ENCODE assay signal across 5 fruit fly cellular contexts in the genomic region with DNA sequence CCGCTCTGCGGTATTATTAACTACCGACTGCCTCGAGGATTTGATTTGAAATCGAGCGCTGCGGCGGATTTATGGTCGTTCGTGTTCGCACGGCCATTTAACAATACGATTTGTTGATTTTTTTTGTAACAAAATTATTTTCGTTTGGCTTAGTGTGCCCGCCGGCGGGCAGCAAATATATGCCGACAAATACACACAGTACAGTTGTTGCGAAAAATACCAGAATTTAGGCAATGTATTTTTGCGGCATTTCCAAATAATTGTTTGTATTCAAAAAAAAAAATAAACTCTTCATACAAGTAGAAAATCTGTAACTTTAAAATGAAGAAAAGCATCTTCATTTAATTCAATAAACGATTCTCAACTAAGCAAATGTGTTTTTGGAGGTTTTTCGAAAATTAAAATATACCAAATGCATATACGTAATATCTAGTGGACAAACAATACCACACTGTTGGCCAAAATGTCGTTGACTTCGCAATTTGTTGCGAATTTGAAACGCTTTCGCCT.
TF ChIP-seq lines count a peak whose summit lies in the region.

Usf (minus strand) TSS at position 184 of the 510 bp plus-strand sequence.
CG15912 (plus strand) TSS at position 460 of the 510 bp plus-strand sequence.

- peak; percentile 32 for TF ChIP-seq CTCF in whole organism, embryonic (GFP tag; optimal IDR thresholded peaks at IDR 0.05; lab: Kevin White, UChicago)

TF ChIP-seq in whole organism, adult, 20 proteins besides CTCF, POLR2A, EP300 and RAD21:
- TF ChIP-seq tj (GFP tag; optimal IDR thresholded peaks at IDR 0.05; lab: Kevin White, UChicago) (peak; percentile 26), ovo (GFP tag; optimal IDR thresholded peaks at IDR 0.05; lab: Kevin White, UChicago) (no peak), CG1620 (GFP tag; optimal IDR thresholded peaks at IDR 0.05; lab: Kevin White, UChicago) (no peak), Mnt (GFP tag; optimal IDR thresholded peaks at IDR 0.05; lab: Kevin White, UChicago) (no peak), CG14711 (tag; optimal IDR thresholded peaks at IDR 0.05; lab: Kevin White, UChicago) (no peak), Crg-1 (GFP tag; optimal IDR thresholded peaks at IDR 0.05; lab: Kevin White, UChicago) (no peak), kay (GFP tag; lab: Kevin White, UChicago; ENCODE audit: borderline replicate concordance) (no peak), CG12768 (GFP tag; optimal IDR thresholded peaks at IDR 0.05; lab: Kevin White, UChicago) (no peak), pad (GFP tag; optimal IDR thresholded peaks at IDR 0.05; lab: Kevin White, UChicago) (no peak), cic (GFP tag; optimal IDR thresholded peaks at IDR 0.05; lab: Kevin White, UChicago) (no peak), CG11617 (GFP tag; optimal IDR thresholded peaks at IDR 0.05; lab: Kevin White, UChicago) (no peak), Clk (GFP tag; optimal IDR thresholded peaks at IDR 0.05; lab: Kevin White, UChicago) (no peak), cnc (optimal IDR thresholded peaks at IDR 0.05; lab: Kevin White, UChicago) (no peak), CG33017 (tag; optimal IDR thresholded peaks at IDR 0.05; lab: Kevin White, UChicago) (no peak), toe (GFP tag; optimal IDR thresholded peaks at IDR 0.05; lab: Kevin White, UChicago) (no peak), bab1 (GFP tag; optimal IDR thresholded peaks at IDR 0.05; lab: Kevin White, UChicago) (peak; percentile 2), CG7045 (GFP tag; optimal IDR thresholded peaks at IDR 0.05; lab: Kevin White, UChicago) (no peak)

TF ChIP-seq in whole organism, embryonic, 481 proteins besides CTCF, POLR2A, EP300 and RAD21 (continues in another document):
- peak in 1 of 2 experiments; percentile 8 for TF ChIP-seq tll (GFP tag; optimal IDR thresholded peaks at IDR 0.05; lab: Kevin White, UChicago)
- TF ChIP-seq ranshi (GFP tag; IDR thresholded peaks at IDR 0.05; lab: Robert Waterston, UW): no peak
- TF ChIP-seq CG11695 (GFP tag; IDR thresholded peaks at IDR 0.05; lab: Robert Waterston, UW): no peak
- TF ChIP-seq trem (tag; optimal IDR thresholded peaks at IDR 0.05; lab: Kevin White, UChicago): peak; percentile 28
- peak; percentile 45 for TF ChIP-seq stwl (tag; optimal IDR thresholded peaks at IDR 0.05; lab: Kevin White, UChicago)
- peak; percentile 58 for TF ChIP-seq Myb (GFP tag; optimal IDR thresholded peaks at IDR 0.05; lab: Kevin White, UChicago)
- TF ChIP-seq gfzf (GFP tag; optimal IDR thresholded peaks at IDR 0.05; lab: Kevin White, UChicago): peak; percentile 88
- no peak for TF ChIP-seq nom (GFP tag; optimal IDR thresholded peaks at IDR 0.05; lab: Kevin White, UChicago)
- TF ChIP-seq CG10267 (tag; optimal IDR thresholded peaks at IDR 0.05; lab: Kevin White, UChicago): peak; percentile 9
- TF ChIP-seq CG13287 (GFP tag; IDR thresholded peaks at IDR 0.05; lab: Robert Waterston, UW; ENCODE audit: partially characterized antibody): peak; percentile 14; the same call in 1 of the 2 replicates
- TF ChIP-seq Bgb (GFP tag; IDR thresholded peaks at IDR 0.05; lab: Robert Waterston, UW; ENCODE audit: partially characterized antibody): 0 out of 2 replicates have a peak, but pooled peaks have one; percentile 2
- peak; percentile 66 for TF ChIP-seq E2f2 (GFP tag; IDR thresholded peaks at IDR 0.05; lab: Robert Waterston, UW)
- TF ChIP-seq Dp (GFP tag; optimal IDR thresholded peaks at IDR 0.05; lab: Kevin White, UChicago): peak; percentile 50
- peak; percentile 15 for TF ChIP-seq CG2116 (GFP tag; optimal IDR thresholded peaks at IDR 0.05; lab: Kevin White, UChicago)
- no peak for TF ChIP-seq hth (optimal IDR thresholded peaks at IDR 0.05; lab: Kevin White, UChicago)
- TF ChIP-seq BEAF-32 (GFP tag; optimal IDR thresholded peaks at IDR 0.05; lab: Kevin White, UChicago): peak; percentile 21

TF ChIP-seq in whole organism, prepupa, 60 proteins besides CTCF, POLR2A, EP300 and RAD21:
- TF ChIP-seq ss (GFP tag; optimal IDR thresholded peaks at IDR 0.05; lab: Kevin White, UChicago) (no peak), eg (GFP tag; IDR thresholded peaks at IDR 0.05; lab: Robert Waterston, UW) (no peak), fkh (GFP tag; optimal IDR thresholded peaks at IDR 0.05; lab: Kevin White, UChicago) (peak; percentile 50), Hr38 (GFP tag; optimal IDR thresholded peaks at IDR 0.05; lab: Kevin White, UChicago) (no peak), Met (GFP tag; optimal IDR thresholded peaks at IDR 0.05; lab: Kevin White, UChicago) (no peak), CG8319 (GFP tag; optimal IDR thresholded peaks at IDR 0.05; lab: Kevin White, UChicago) (no peak)

TF ChIP-seq in whole organism, pupa, 21 proteins besides CTCF, POLR2A, EP300 and RAD21:
- TF ChIP-seq EcR (GFP tag; optimal IDR thresholded peaks at IDR 0.05; lab: Kevin White, UChicago) (peak; percentile 57), CG15710 (tag; optimal IDR thresholded peaks at IDR 0.05; lab: Kevin White, UChicago) (no peak)

TF ChIP-seq in whole organism, wandering third instar larva, 38 proteins besides CTCF, POLR2A, EP300 and RAD21:
- peak; percentile 72 for TF ChIP-seq rgr (GFP tag; optimal IDR thresholded peaks at IDR 0.05; lab: Kevin White, UChicago)
- no peak for TF ChIP-seq h (GFP tag; optimal IDR thresholded peaks at IDR 0.05; lab: Kevin White, UChicago)
- no peak for TF ChIP-seq br (GFP tag; optimal IDR thresholded peaks at IDR 0.05; lab: Kevin White, UChicago)
- TF ChIP-seq jim (GFP tag; optimal IDR thresholded peaks at IDR 0.05; lab: Kevin White, UChicago): no peak
- no peak for TF ChIP-seq Rel (GFP tag; optimal IDR thresholded peaks at IDR 0.05; lab: Kevin White, UChicago)
- TF ChIP-seq Rel (tag; optimal IDR thresholded peaks at IDR 0.05; lab: Kevin White, UChicago): no peak
